Worm (Caenorhabditis elegans): ENCODE data around the gene C04B4.1.

DNA sequence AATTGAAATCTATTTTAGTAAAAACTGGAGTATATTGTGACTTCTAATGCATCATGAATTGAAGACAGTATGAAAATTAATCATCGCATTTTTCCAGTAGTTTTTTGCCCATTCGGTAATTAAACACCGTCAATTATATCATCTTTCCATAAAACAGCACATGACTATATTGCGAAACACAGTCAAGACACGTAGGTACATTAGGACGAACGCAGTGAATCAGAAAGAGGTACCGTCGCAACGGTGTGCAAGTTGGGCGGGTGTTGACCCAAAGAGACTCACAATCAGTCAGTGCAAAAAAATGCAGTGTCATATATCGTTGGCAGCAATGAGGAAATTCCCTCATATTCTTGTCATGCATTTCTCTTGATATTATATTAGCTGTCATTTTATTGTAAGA lies 46.2 kb upstream of the C04B4.1 start:
- TF ChIP-seq him-1 (tag; optimal IDR thresholded peaks at IDR 0.05) = no peak
- no peak for TF ChIP-seq W03F9.2 (tag; optimal IDR thresholded peaks at IDR 0.05)
- TF ChIP-seq dao-5 (tag; optimal IDR thresholded peaks at IDR 0.05) = no peak
